Worm (Caenorhabditis elegans): ENCODE data around the gene dop-5.
A peak's percentile ranks its signal among the peaks of the same experiment; 100 is the strongest.

ce11 chrV:11326914-11327367, 39.1 kb downstream of the dop-5 start, which contains the start of gene tmed-10:
- TF ChIP-seq klf-2 (GFP tag; conservative IDR thresholded peaks at IDR 0.05) (no peak), T22C8.4 (GFP tag; IDR thresholded peaks at IDR 0.05) (0 out of 2 replicates have a peak, but pooled peaks have one; percentile 25), ztf-29 (GFP tag; IDR thresholded peaks at IDR 0.05) (no peak), flt-1 (GFP tag; IDR thresholded peaks at IDR 0.05) (peak; percentile 55; the same call in 1 of the 2 replicates), cog-1 (tag; optimal IDR thresholded peaks at IDR 0.05) (no peak)
